Worm (Caenorhabditis elegans) whole organism, mixed stage, embryonic: ENCODE data around the gene zig-2.

Source experiments
- cnd-1 ChIP-seq: fragments of 200-800 bp; sonication (Bioruptor generic); optimal IDR thresholded peaks from 2 replicates; lab custom pipeline; 2018; ENCODE audit warnings: mild to moderate bottlenecking, missing genetic modification characterization, missing compliant biosample characterization
- lsy-2 ChIP-seq: fragments of 150-350 bp; optimal IDR thresholded peaks from 2 replicates; lab custom pipeline; 2014; ENCODE audit warnings: missing biosample characterization, missing genetic modification characterization
- nhr-237 ChIP-seq: fragments of 150-350 bp; optimal IDR thresholded peaks from 2 replicates; lab custom pipeline; 2014; ENCODE audit warnings: missing biosample characterization, missing genetic modification characterization
- zip-8 ChIP-seq: fragments of 150-350 bp; optimal IDR thresholded peaks from 2 replicates; lab custom pipeline; 2014; ENCODE audit warnings: missing biosample characterization, missing genetic modification characterization
- ztf-11 ChIP-seq: fragments of 150-350 bp; optimal IDR thresholded peaks from 2 replicates; lab custom pipeline; 2014; ENCODE audit warnings: missing biosample characterization, missing genetic modification characterization

DNA sequence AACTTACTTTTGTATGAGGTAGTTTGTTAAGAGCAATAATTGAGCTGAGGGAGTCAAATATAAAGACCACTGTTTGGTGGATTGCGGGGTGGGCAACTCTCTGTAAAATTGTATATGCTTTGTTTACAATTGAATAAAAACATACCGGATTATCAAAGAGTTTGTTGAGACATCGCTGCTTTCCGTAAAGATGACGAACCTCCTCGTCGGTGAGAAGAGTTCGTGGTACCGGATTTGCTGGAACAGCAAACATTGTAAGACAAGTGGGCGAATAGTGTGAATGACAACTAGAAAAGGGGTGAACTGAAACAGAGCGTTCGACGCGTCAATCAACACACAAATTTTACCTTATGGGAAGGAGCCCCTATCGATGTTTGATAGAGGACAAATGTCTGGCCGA, 44.8 kb downstream of the zig-2 start, which contains the start of gene W06D11.2:
- TF ChIP-seq cnd-1: no peak
- TF ChIP-seq nhr-237: no peak
- TF ChIP-seq lsy-2 (tag; lab: Kevin White, UChicago): no peak
- no peak for TF ChIP-seq zip-8 (tag; lab: Kevin White, UChicago)
- no peak for TF ChIP-seq ztf-11 (tag; lab: Kevin White, UChicago)
